Fruit fly (Drosophila melanogaster): ENCODE measurements around the gene Ssu72.

- no peak for TF ChIP-seq CG15336 (GFP tag; IDR thresholded peaks at IDR 0.05)
- TF ChIP-seq CG11902 (GFP tag; optimal IDR thresholded peaks at IDR 0.05): no peak
- no peak for TF ChIP-seq Sox15 (GFP tag; optimal IDR thresholded peaks at IDR 0.05)
- TF ChIP-seq Sox102F (GFP tag; optimal IDR thresholded peaks at IDR 0.05): no peak
- no peak for TF ChIP-seq CG8632 (GFP tag; optimal IDR thresholded peaks at IDR 0.05)
- no peak for TF ChIP-seq CG6792 (GFP tag; optimal IDR thresholded peaks at IDR 0.05)
- TF ChIP-seq Smox (GFP tag; optimal IDR thresholded peaks at IDR 0.05): no peak
- TF ChIP-seq CG9139 (GFP tag; optimal IDR thresholded peaks at IDR 0.05): no peak
- no peak for TF ChIP-seq CG6276 (GFP tag; optimal IDR thresholded peaks at IDR 0.05)
- TF ChIP-seq salr (GFP tag; optimal IDR thresholded peaks at IDR 0.05): no peak
- no peak for TF ChIP-seq CG16779 (tag; optimal IDR thresholded peaks at IDR 0.05)
- TF ChIP-seq Gug (GFP tag; IDR thresholded peaks at IDR 0.05): no peak
- no peak for TF ChIP-seq dac (GFP tag; optimal IDR thresholded peaks at IDR 0.05)
Measured at dm6 chrX:19696845-19697244, 32.5 kb downstream of the Ssu72 start, which contains the start of gene Cdc42.

Measured in whole organism, prepupa.